Worm (Caenorhabditis elegans): ENCODE results near the gene B0035.21.

DNA sequence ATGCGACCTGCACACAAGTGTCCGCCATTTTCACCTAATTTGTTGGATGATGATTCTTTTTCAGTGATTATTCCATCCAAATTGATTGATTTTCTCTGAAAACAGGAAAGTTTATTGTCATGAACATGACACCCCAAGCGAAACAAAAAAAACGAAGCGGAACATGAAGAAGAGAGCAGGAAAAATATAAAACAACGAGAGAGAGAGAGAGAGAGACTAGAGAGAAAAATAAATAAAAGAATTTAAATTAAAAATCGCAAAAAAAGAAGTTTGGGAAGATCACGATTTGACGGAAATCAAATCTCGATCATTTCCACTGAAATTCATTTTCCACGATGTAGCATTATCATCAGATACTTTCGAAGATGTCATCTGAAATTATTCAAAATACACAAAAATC is 32.7 kb downstream of the B0035.21 start, which contains the start of gene klp-12:
- TF ChIP-seq unc-130 (GFP tag; optimal IDR thresholded peaks at IDR 0.05) (no peak), mdl-1 (tag; optimal IDR thresholded peaks at IDR 0.05) (no peak)
